Fruit fly (Drosophila melanogaster) whole organism, wandering third instar larva: ENCODE results near the gene CG34051.

ENCODE experiments used
- Mio ChIP-seq: sonication (Bioruptor generic); optimal IDR thresholded peaks from 2 replicates; lab custom pipeline; 2016; ENCODE audit warnings: missing biosample characterization, missing genetic modification characterization
- Myc ChIP-seq: fragments of >200 bp; optimal IDR thresholded peaks from 2 replicates; lab custom pipeline; 2017
- Sp1 ChIP-seq: fragments of 200-800 bp; sonication (Bioruptor generic); optimal IDR thresholded peaks from 3 replicates; lab custom pipeline; 2019; ENCODE audit warnings: missing biosample characterization, mild to moderate bottlenecking, missing genetic modification characterization, moderate library complexity
- psq ChIP-seq: fragments of 200-800 bp; sonication (Bioruptor generic); optimal IDR thresholded peaks from 3 replicates; lab custom pipeline; 2017; ENCODE audit warnings: missing biosample characterization, mild to moderate bottlenecking, missing genetic modification characterization, moderate library complexity
- sv ChIP-seq: fragments of 200-800 bp; sonication (Bioruptor generic); optimal IDR thresholded peaks from 3 replicates; lab custom pipeline; 2016; ENCODE audit warnings: missing biosample characterization, missing genetic modification characterization

DNA sequence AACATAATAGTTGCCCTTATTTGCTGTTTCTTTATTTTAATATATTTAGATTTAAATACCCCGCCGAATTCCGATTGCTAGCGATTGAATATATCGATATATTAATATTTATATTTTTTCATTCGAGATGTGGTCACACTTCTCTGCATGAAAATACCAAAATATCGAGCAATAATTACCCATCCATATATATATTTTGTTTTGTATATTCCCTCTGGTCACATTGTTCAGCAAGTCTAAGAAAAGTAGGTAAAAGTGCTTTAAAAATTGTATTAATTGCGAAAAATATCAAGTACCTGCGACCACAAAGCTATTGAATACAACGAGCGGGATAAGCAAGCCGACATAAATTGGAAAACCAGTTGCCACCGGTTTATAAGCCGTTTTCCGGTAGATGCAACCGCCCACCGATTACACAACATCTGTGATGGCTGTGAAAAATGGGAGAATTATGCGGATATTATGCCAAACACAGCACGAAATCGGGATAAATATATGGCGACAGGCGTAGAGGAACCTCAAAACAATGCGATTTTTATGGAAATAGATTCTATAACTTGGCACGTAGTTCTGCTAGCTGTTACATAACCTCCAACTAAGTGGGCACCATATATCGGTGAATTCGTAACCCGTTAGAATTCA lies 2.2 kb downstream of the CG34051 start, which contains the start of gene COX4:
- TF ChIP-seq Sp1 = no peak
- TF ChIP-seq sv (GFP tag; lab: Kevin White, UChicago) = no peak
- TF ChIP-seq Mio (GFP tag; lab: Kevin White, UChicago) = no peak
- no peak for TF ChIP-seq psq
- no peak for TF ChIP-seq Myc (lab: Kevin White, UChicago)
